In the genomic region with DNA sequence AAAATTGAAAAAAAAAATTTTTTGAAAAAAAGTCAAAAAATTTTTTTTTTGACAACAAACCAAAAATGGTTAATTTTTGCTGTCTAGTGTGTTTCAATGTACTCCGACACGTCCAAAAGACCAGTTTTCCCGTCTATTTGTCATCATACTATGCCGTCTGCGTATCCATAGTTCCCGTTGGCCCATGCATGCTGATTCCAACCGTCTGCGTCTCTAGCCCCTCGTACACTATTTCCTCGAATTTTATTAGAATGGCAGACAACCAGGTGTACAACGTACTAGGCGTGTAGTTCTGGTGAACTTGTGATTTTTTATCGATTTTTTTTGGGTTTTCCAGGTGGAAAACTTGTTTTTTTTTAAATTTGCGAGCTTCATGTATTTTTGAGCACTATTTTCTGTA, we compare ENCODE assay signal across 6 worm cellular contexts.
A peak's percentile ranks its signal among the peaks of the same experiment; 100 is the strongest.
TF ChIP-seq lines count a peak whose summit lies in the region.

No protein-coding gene starts in this region.

TF ChIP-seq in whole organism, L1 larva, 84 proteins besides CTCF, POLR2A, EP300 and RAD21 (continued from another document and continues in another):
- peak; percentile 44 to 55 for TF ChIP-seq efl-1 (optimal IDR thresholded peaks at IDR 0.05; lab: Kevin White, UChicago)
- peak in 1 of 2 experiments; percentile 9 for TF ChIP-seq efl-1 (GFP tag; optimal IDR thresholded peaks at IDR 0.05 in 1 of 2; lab: Kevin White, UChicago)
- peak; percentile 17 for TF ChIP-seq jun-1 (tag; optimal IDR thresholded peaks at IDR 0.05; lab: Kevin White, UChicago)
- peak in 2 of 3 experiments; percentile 15 to 18 for TF ChIP-seq dpl-1 (GFP tag; optimal IDR thresholded peaks at IDR 0.05; lab: Kevin White, UChicago)
- no peak for TF ChIP-seq pax-3 (tag; optimal IDR thresholded peaks at IDR 0.05; lab: Kevin White, UChicago)
- peak; percentile 20 to 72 for TF ChIP-seq lin-35 (GFP tag; optimal IDR thresholded peaks at IDR 0.05; lab: Kevin White, UChicago)
- TF ChIP-seq nhr-85 (tag; lab: Kevin White, UChicago), result peak; percentile 89
- TF ChIP-seq fkh-8 (tag; optimal IDR thresholded peaks at IDR 0.05; lab: Kevin White, UChicago), result peak; percentile 65
- peak in 2 of 3 experiments; percentile 4 to 45 for TF ChIP-seq ceh-82 (tag; optimal IDR thresholded peaks at IDR 0.05; lab: Kevin White, UChicago)
- TF ChIP-seq unc-86 (tag; optimal IDR thresholded peaks at IDR 0.05; lab: Kevin White, UChicago), result no peak
- TF ChIP-seq ceh-63 (GFP tag; optimal IDR thresholded peaks at IDR 0.05; lab: Kevin White, UChicago), result no peak
- TF ChIP-seq nhr-20 (tag; optimal IDR thresholded peaks at IDR 0.05; lab: Kevin White, UChicago), result peak; percentile 76
- no peak for TF ChIP-seq mef-2 (tag; optimal IDR thresholded peaks at IDR 0.05; lab: Kevin White, UChicago)
- peak; percentile 53 for TF ChIP-seq unc-130 (tag; optimal IDR thresholded peaks at IDR 0.05; lab: Kevin White, UChicago)
- peak; percentile 70 for TF ChIP-seq pag-3 (tag; optimal IDR thresholded peaks at IDR 0.05; lab: Kevin White, UChicago; ENCODE audit: borderline replicate concordance, insufficient read depth)
- TF ChIP-seq mep-1 (tag; optimal IDR thresholded peaks at IDR 0.05; lab: Kevin White, UChicago), result peak; percentile 77
- TF ChIP-seq unc-30 (tag; optimal IDR thresholded peaks at IDR 0.05; lab: Kevin White, UChicago), result no peak
- TF ChIP-seq C16A3.4 (tag; optimal IDR thresholded peaks at IDR 0.05; lab: Kevin White, UChicago), result peak; percentile 20
- no peak for TF ChIP-seq sox-4 (tag; optimal IDR thresholded peaks at IDR 0.05; lab: Kevin White, UChicago)
- no peak for TF ChIP-seq efl-3 (GFP tag; optimal IDR thresholded peaks at IDR 0.05; lab: Kevin White, UChicago)
- no peak for TF ChIP-seq lin-15B (tag; optimal IDR thresholded peaks at IDR 0.05; lab: Kevin White, UChicago)

TF ChIP-seq in whole organism, L2 larva, 48 proteins besides CTCF, POLR2A, EP300 and RAD21 (continued from another document and continues in another):
- TF ChIP-seq Y55F3AM.14 (GFP tag; optimal IDR thresholded peaks at IDR 0.05; lab: Kevin White, UChicago) (no peak), lin-39 (tag; optimal IDR thresholded peaks at IDR 0.05; lab: Kevin White, UChicago) (no peak), nhr-129 (tag; optimal IDR thresholded peaks at IDR 0.05; lab: Kevin White, UChicago) (peak; percentile 77), alr-1 (tag; optimal IDR thresholded peaks at IDR 0.05; lab: Kevin White, UChicago) (no peak), blmp-1 (tag; optimal IDR thresholded peaks at IDR 0.05; lab: Kevin White, UChicago; ENCODE audit: insufficient read depth) (peak; percentile 4), zag-1 (tag; optimal IDR thresholded peaks at IDR 0.05; lab: Kevin White, UChicago) (no peak), peb-1 (tag; optimal IDR thresholded peaks at IDR 0.05; lab: Kevin White, UChicago) (no peak), C34F6.9 (tag; optimal IDR thresholded peaks at IDR 0.05; lab: Kevin White, UChicago) (peak; percentile 54), sem-4 (tag; optimal IDR thresholded peaks at IDR 0.05; lab: Kevin White, UChicago) (no peak), ama-1 (optimal IDR thresholded peaks at IDR 0.05; lab: Kevin White, UChicago) (no peak), skn-1 (tag; optimal IDR thresholded peaks at IDR 0.05; lab: Kevin White, UChicago) (peak; percentile 97), mbf-1 (tag; optimal IDR thresholded peaks at IDR 0.05; lab: Kevin White, UChicago) (no peak), F13H6.1 (tag; optimal IDR thresholded peaks at IDR 0.05; lab: Kevin White, UChicago) (peak; percentile 66), ztf-11 (tag; optimal IDR thresholded peaks at IDR 0.05; lab: Kevin White, UChicago) (no peak), dmd-4 (tag; optimal IDR thresholded peaks at IDR 0.05; lab: Kevin White, UChicago) (no peak), unc-39 (tag; optimal IDR thresholded peaks at IDR 0.05; lab: Kevin White, UChicago) (no peak), ztf-4 (tag; optimal IDR thresholded peaks at IDR 0.05; lab: Kevin White, UChicago) (no peak), sma-9 (GFP tag; optimal IDR thresholded peaks at IDR 0.05; lab: Kevin White, UChicago) (no peak), sma-9 (tag; optimal IDR thresholded peaks at IDR 0.05; lab: Kevin White, UChicago) (no peak), nhr-25 (tag; optimal IDR thresholded peaks at IDR 0.05; lab: Kevin White, UChicago) (peak; percentile 73), nhr-21 (tag; optimal IDR thresholded peaks at IDR 0.05; lab: Kevin White, UChicago) (peak; percentile 57), elt-3 (tag; optimal IDR thresholded peaks at IDR 0.05; lab: Kevin White, UChicago) (no peak), aly-2 (tag; optimal IDR thresholded peaks at IDR 0.05; lab: Kevin White, UChicago) (no peak)

TF ChIP-seq in whole organism, L3 larva, 47 proteins besides CTCF, POLR2A, EP300 and RAD21 (continued from another document and continues in another):
- TF ChIP-seq elt-3 (tag; optimal IDR thresholded peaks at IDR 0.05; lab: Kevin White, UChicago) (no peak), ceh-9 (tag; optimal IDR thresholded peaks at IDR 0.05; lab: Kevin White, UChicago) (no peak), lin-39 (tag; optimal IDR thresholded peaks at IDR 0.05; lab: Kevin White, UChicago) (no peak), egl-27 (tag; optimal IDR thresholded peaks at IDR 0.05; lab: Kevin White, UChicago) (no peak), ztf-11 (tag; optimal IDR thresholded peaks at IDR 0.05; lab: Kevin White, UChicago) (no peak), zag-1 (tag; optimal IDR thresholded peaks at IDR 0.05; lab: Kevin White, UChicago) (no peak), nhr-23 (tag; optimal IDR thresholded peaks at IDR 0.05; lab: Kevin White, UChicago) (peak; percentile 17), fkh-2 (tag; optimal IDR thresholded peaks at IDR 0.05; lab: Kevin White, UChicago) (no peak), tbx-2 (tag; optimal IDR thresholded peaks at IDR 0.05; lab: Kevin White, UChicago) (no peak), daf-12 (tag; optimal IDR thresholded peaks at IDR 0.05; lab: Kevin White, UChicago) (no peak), nhr-28 (tag; optimal IDR thresholded peaks at IDR 0.05; lab: Kevin White, UChicago) (no peak), aly-2 (tag; optimal IDR thresholded peaks at IDR 0.05; lab: Kevin White, UChicago) (no peak), snpc-4 (tag; optimal IDR thresholded peaks at IDR 0.05; lab: Kevin White, UChicago) (peak; percentile 6), eor-1 (tag; optimal IDR thresholded peaks at IDR 0.05; lab: Kevin White, UChicago) (no peak), nhr-25 (tag; optimal IDR thresholded peaks at IDR 0.05; lab: Kevin White, UChicago) (peak; percentile 70), ZK546.5 (tag; optimal IDR thresholded peaks at IDR 0.05; lab: Kevin White, UChicago) (no peak), hmg-11 (tag; optimal IDR thresholded peaks at IDR 0.05; lab: Kevin White, UChicago) (no peak), ceh-82 (tag; optimal IDR thresholded peaks at IDR 0.05; lab: Kevin White, UChicago) (no peak), ceh-28 (tag; optimal IDR thresholded peaks at IDR 0.05; lab: Kevin White, UChicago) (peak; percentile 74), lsy-12 (tag; optimal IDR thresholded peaks at IDR 0.05; lab: Kevin White, UChicago) (no peak), ama-1 (optimal IDR thresholded peaks at IDR 0.05; lab: Kevin White, UChicago) (no peak), nhr-77 (tag; optimal IDR thresholded peaks at IDR 0.05; lab: Kevin White, UChicago) (no peak), elt-2 (tag; optimal IDR thresholded peaks at IDR 0.05; lab: Kevin White, UChicago) (peak; percentile 73), nhr-76 (tag; optimal IDR thresholded peaks at IDR 0.05; lab: Kevin White, UChicago) (no peak)

TF ChIP-seq in whole organism, L4 larva, 104 proteins besides CTCF, POLR2A, EP300 and RAD21 (continued from another document and continues in another):
- TF ChIP-seq dmd-6 (GFP tag; IDR thresholded peaks at IDR 0.05; lab: Robert Waterston, UW) (peak; percentile 75), lin-13 (GFP tag; optimal IDR thresholded peaks at IDR 0.05; lab: Kevin White, UChicago) (peak; percentile 23), lsy-2 (tag; optimal IDR thresholded peaks at IDR 0.05; lab: Kevin White, UChicago) (peak in 1 of 2 experiments; percentile 60), dve-1 (tag; optimal IDR thresholded peaks at IDR 0.05; lab: Kevin White, UChicago; ENCODE audit: insufficient read depth) (peak; percentile 81), lin-15B (tag; optimal IDR thresholded peaks at IDR 0.05; lab: Kevin White, UChicago) (no peak), pha-4 (GFP tag; IDR thresholded peaks at IDR 0.05; lab: Robert Waterston, UW) (peak; percentile 60), pha-4 (tag; optimal IDR thresholded peaks at IDR 0.05; lab: Kevin White, UChicago) (no peak), nhr-102 (tag; optimal IDR thresholded peaks at IDR 0.05; lab: Kevin White, UChicago) (peak; percentile 15), nhr-48 (tag; optimal IDR thresholded peaks at IDR 0.05; lab: Kevin White, UChicago) (peak; percentile 46), dpl-1 (GFP tag; optimal IDR thresholded peaks at IDR 0.05; lab: Kevin White, UChicago) (peak; percentile 23), fos-1 (tag; optimal IDR thresholded peaks at IDR 0.05; lab: Kevin White, UChicago) (no peak), php-3 (GFP tag; IDR thresholded peaks at IDR 0.05; lab: Robert Waterston, UW) (0 out of 2 replicates have a peak, but pooled peaks have one; percentile 6), hlh-11 (tag; optimal IDR thresholded peaks at IDR 0.05; lab: Kevin White, UChicago) (peak; percentile 93), pqm-1 (tag; optimal IDR thresholded peaks at IDR 0.05; lab: Kevin White, UChicago) (peak; percentile 43), dmd-8 (GFP tag; IDR thresholded peaks at IDR 0.05; lab: Robert Waterston, UW) (no peak), duxl-1 (tag; optimal IDR thresholded peaks at IDR 0.05; lab: Kevin White, UChicago; ENCODE audit: poor library complexity) (peak; percentile 62), nhr-11 (tag; optimal IDR thresholded peaks at IDR 0.05; lab: Kevin White, UChicago) (peak; percentile 50), ceh-20 (GFP tag; IDR thresholded peaks at IDR 0.05; lab: Robert Waterston, UW) (peak; percentile 53; the same call in 1 of the 2 replicates), mep-1 (tag; optimal IDR thresholded peaks at IDR 0.05; lab: Kevin White, UChicago) (peak; percentile 72), zag-1 (tag; optimal IDR thresholded peaks at IDR 0.05; lab: Kevin White, UChicago) (no peak), Y5F2A.4 (GFP tag; optimal IDR thresholded peaks at IDR 0.05; lab: Kevin White, UChicago) (no peak), nhr-77 (tag; optimal IDR thresholded peaks at IDR 0.05; lab: Kevin White, UChicago) (peak; percentile 63)

TF ChIP-seq in whole organism, late embryonic, 69 proteins besides CTCF, POLR2A, EP300 and RAD21 (continued from another document):
- no peak for TF ChIP-seq Y22D7AL.16 (tag; optimal IDR thresholded peaks at IDR 0.05; lab: Kevin White, UChicago)
- no peak for TF ChIP-seq zip-5 (tag; optimal IDR thresholded peaks at IDR 0.05; lab: Kevin White, UChicago)
- TF ChIP-seq pha-2 (tag; optimal IDR thresholded peaks at IDR 0.05; lab: Kevin White, UChicago), result peak; percentile 25
- TF ChIP-seq sdc-2 (tag; optimal IDR thresholded peaks at IDR 0.05; lab: Kevin White, UChicago), result no peak
- TF ChIP-seq ceh-48 (tag; optimal IDR thresholded peaks at IDR 0.05; lab: Kevin White, UChicago), result peak; percentile 20
- no peak for TF ChIP-seq hlh-15 (tag; optimal IDR thresholded peaks at IDR 0.05; lab: Kevin White, UChicago)
- TF ChIP-seq ets-4 (tag; optimal IDR thresholded peaks at IDR 0.05; lab: Kevin White, UChicago), result no peak
- TF ChIP-seq unc-55 (GFP tag; optimal IDR thresholded peaks at IDR 0.05; lab: Kevin White, UChicago), result no peak
- no peak for TF ChIP-seq elt-4 (tag; optimal IDR thresholded peaks at IDR 0.05; lab: Kevin White, UChicago)
- TF ChIP-seq ceh-31 (tag; optimal IDR thresholded peaks at IDR 0.05; lab: Kevin White, UChicago), result peak; percentile 15

TF ChIP-seq in whole organism, young adult, 124 proteins besides CTCF, POLR2A, EP300 and RAD21 (continued from another document):
- no peak for TF ChIP-seq ceh-100 (GFP tag; IDR thresholded peaks at IDR 0.05; lab: Robert Waterston, UW)
- no peak for TF ChIP-seq egl-18 (GFP tag; IDR thresholded peaks at IDR 0.05; lab: Robert Waterston, UW)
- TF ChIP-seq nhr-90 (tag; optimal IDR thresholded peaks at IDR 0.05; lab: Kevin White, UChicago), result no peak
- TF ChIP-seq zfh-2 (GFP tag; conservative IDR thresholded peaks at IDR 0.05; lab: Robert Waterston, UW), result no peak
- TF ChIP-seq F23B12.7 (tag; optimal IDR thresholded peaks at IDR 0.05; lab: Kevin White, UChicago; ENCODE audit: insufficient read depth), result no peak
- no peak for TF ChIP-seq snpc-1.3 (tag; optimal IDR thresholded peaks at IDR 0.05; lab: Kevin White, UChicago; ENCODE audit: insufficient read depth)
- peak; percentile 59 for TF ChIP-seq lin-40 (tag; optimal IDR thresholded peaks at IDR 0.05; lab: Kevin White, UChicago)
- TF ChIP-seq nhr-80 (tag; optimal IDR thresholded peaks at IDR 0.05; lab: Kevin White, UChicago), result peak; percentile 80
- no peak for TF ChIP-seq pha-4 (tag; optimal IDR thresholded peaks at IDR 0.05; lab: Kevin White, UChicago)
- no peak for TF ChIP-seq B0336.3 (GFP tag; IDR thresholded peaks at IDR 0.05; lab: Robert Waterston, UW)
- no peak for TF ChIP-seq xnd-1 (tag; optimal IDR thresholded peaks at IDR 0.05; lab: Kevin White, UChicago)
- peak; percentile 78 for TF ChIP-seq attf-5 (GFP tag; optimal IDR thresholded peaks at IDR 0.05; lab: Kevin White, UChicago)
- TF ChIP-seq C17E4.6 (GFP tag; IDR thresholded peaks at IDR 0.05; lab: Robert Waterston, UW), result no peak
- no peak for TF ChIP-seq T26A5.8 (tag; optimal IDR thresholded peaks at IDR 0.05; lab: Kevin White, UChicago)
- TF ChIP-seq ceh-79 (tag; optimal IDR thresholded peaks at IDR 0.05; lab: Kevin White, UChicago), result no peak
- no peak for TF ChIP-seq C06A6.2 (GFP tag; conservative IDR thresholded peaks at IDR 0.05; lab: Robert Waterston, UW)
- no peak for TF ChIP-seq atf-7 (tag; optimal IDR thresholded peaks at IDR 0.05; lab: Kevin White, UChicago)
- peak; percentile 49; the same call in 1 of the 2 replicates for TF ChIP-seq nfyb-1 (GFP tag; IDR thresholded peaks at IDR 0.05; lab: Robert Waterston, UW)
- no peak for TF ChIP-seq unc-62 (GFP tag; optimal IDR thresholded peaks at IDR 0.05; lab: Kevin White, UChicago)
- TF ChIP-seq pbrm-1 (GFP tag; IDR thresholded peaks at IDR 0.05; lab: Robert Waterston, UW), result no peak
- no peak for TF ChIP-seq cebp-2 (GFP tag; IDR thresholded peaks at IDR 0.05; lab: Robert Waterston, UW)
- no peak for TF ChIP-seq T07F8.4 (tag; optimal IDR thresholded peaks at IDR 0.05; lab: Kevin White, UChicago)
- TF ChIP-seq F33H1.4 (GFP tag; IDR thresholded peaks at IDR 0.05; lab: Robert Waterston, UW), result no peak
- no peak for TF ChIP-seq ztf-22 (GFP tag; optimal IDR thresholded peaks at IDR 0.05; lab: Kevin White, UChicago)
- TF ChIP-seq Y67H2A.10 (GFP tag; conservative IDR thresholded peaks at IDR 0.05; lab: Robert Waterston, UW), result no peak
- no peak for TF ChIP-seq madf-8 (GFP tag; conservative IDR thresholded peaks at IDR 0.05; lab: Robert Waterston, UW)
- no peak for TF ChIP-seq Y95B8A.8 (GFP tag; IDR thresholded peaks at IDR 0.05; lab: Robert Waterston, UW)
- TF ChIP-seq dox-1 (GFP tag; IDR thresholded peaks at IDR 0.05; lab: Robert Waterston, UW), result peak; percentile 56; the same call in 1 of the 2 replicates
- TF ChIP-seq egl-44 (GFP tag; IDR thresholded peaks at IDR 0.05; lab: Robert Waterston, UW), result no peak
- TF ChIP-seq nhr-179 (tag; optimal IDR thresholded peaks at IDR 0.05; lab: Kevin White, UChicago), result no peak
- TF ChIP-seq ekl-4 (GFP tag; IDR thresholded peaks at IDR 0.05; lab: Robert Waterston, UW), result 0 out of 2 replicates have a peak, but pooled peaks have one; percentile 14
- TF ChIP-seq tbp1 (GFP tag; optimal IDR thresholded peaks at IDR 0.05; lab: Kevin White, UChicago), result peak; percentile 36
- no peak for TF ChIP-seq F49E8.2 (tag; optimal IDR thresholded peaks at IDR 0.05; lab: Kevin White, UChicago; ENCODE audit: insufficient read depth)
- TF ChIP-seq ztf-18 (tag; optimal IDR thresholded peaks at IDR 0.05; lab: Kevin White, UChicago), result peak; percentile 42
- TF ChIP-seq lin-26 (GFP tag; IDR thresholded peaks at IDR 0.05; lab: Robert Waterston, UW), result no peak
- no peak for TF ChIP-seq madf-6 (GFP tag; IDR thresholded peaks at IDR 0.05; lab: Robert Waterston, UW)
- no peak for TF ChIP-seq tlf-1 (GFP tag; optimal IDR thresholded peaks at IDR 0.05; lab: Kevin White, UChicago)
- TF ChIP-seq let-607 (tag; optimal IDR thresholded peaks at IDR 0.05; lab: Kevin White, UChicago), result peak; percentile 66 to 73
- TF ChIP-seq lsl-1 (GFP tag; optimal IDR thresholded peaks at IDR 0.05; lab: Kevin White, UChicago), result no peak
- no peak for TF ChIP-seq nfya-1 (tag; optimal IDR thresholded peaks at IDR 0.05; lab: Kevin White, UChicago; ENCODE audit: borderline replicate concordance, insufficient read depth)
